Worm (Caenorhabditis elegans): ENCODE measurements around the gene glr-1.

DNA sequence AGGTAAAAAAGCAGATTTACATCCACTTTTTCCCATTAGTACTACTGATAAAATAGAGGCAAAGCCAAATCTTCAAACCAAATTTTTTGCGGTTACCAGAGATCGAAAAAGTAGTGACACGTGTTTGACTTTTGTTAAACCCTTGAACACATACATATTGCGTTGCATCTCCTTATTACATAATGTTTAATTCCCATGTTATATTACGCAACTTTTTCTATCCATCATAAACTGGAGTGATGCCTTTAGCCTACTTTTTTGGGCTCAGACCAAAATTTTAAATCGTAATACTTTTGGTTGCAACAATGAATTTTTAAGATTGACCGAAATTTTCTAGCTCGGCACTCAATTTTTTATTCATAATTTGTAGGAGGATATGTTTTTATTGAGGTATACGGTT, 33.5 kb upstream of the glr-1 start:
- TF ChIP-seq flt-1 (GFP tag; IDR thresholded peaks at IDR 0.05) = no peak
- TF ChIP-seq ama-1 (optimal IDR thresholded peaks at IDR 0.05) = no peak
- TF ChIP-seq pes-1 (GFP tag; IDR thresholded peaks at IDR 0.05) = no peak
- TF ChIP-seq F13C5.2 (tag; optimal IDR thresholded peaks at IDR 0.05) = no peak
- no peak for TF ChIP-seq scrt-1 (GFP tag; IDR thresholded peaks at IDR 0.05)
- TF ChIP-seq tra-4 (tag; optimal IDR thresholded peaks at IDR 0.05) = no peak
- TF ChIP-seq hnd-1 (tag; optimal IDR thresholded peaks at IDR 0.05) = no peak
- no peak for TF ChIP-seq sea-1 (GFP tag; conservative IDR thresholded peaks at IDR 0.05)
- TF ChIP-seq hmbx-1 (tag; optimal IDR thresholded peaks at IDR 0.05) = no peak
- TF ChIP-seq B0310.2 (tag; optimal IDR thresholded peaks at IDR 0.05) = no peak

Measured in whole organism, early embryonic.